Worm (Caenorhabditis elegans) whole organism, L4/young adult: ENCODE measurements around the gene Y68A4B.3.

Experiments used
- W03F9.2 ChIP-seq: fragments of 150-350 bp; optimal IDR thresholded peaks from 2 replicates; lab custom pipeline; 2014; ENCODE audit warnings: missing biosample characterization, missing genetic modification characterization
- dao-5 ChIP-seq: sonication (generic microtip); optimal IDR thresholded peaks from 2 replicates; lab custom pipeline; 2016; ENCODE audit warnings: missing genotype, missing genetic modification characterization, moderate library complexity, missing compliant biosample characterization
- him-1 ChIP-seq: sonication (generic microtip); optimal IDR thresholded peaks from 2 replicates; lab custom pipeline; 2016; ENCODE audit warnings: missing genotype, missing genetic modification reagents, missing genetic modification characterization, missing compliant biosample characterization

- TF ChIP-seq him-1 (tag; lab: Kevin White, UChicago), result no peak
- no peak for TF ChIP-seq W03F9.2 (tag; lab: Kevin White, UChicago)
- TF ChIP-seq dao-5 (tag; lab: Kevin White, UChicago), result no peak
Observed at ce11 chrV:17243016-17243415, 564 bp upstream of the Y68A4B.3 start.
